Fruit fly (Drosophila melanogaster): ENCODE data around the gene Ntf-2.

DNA sequence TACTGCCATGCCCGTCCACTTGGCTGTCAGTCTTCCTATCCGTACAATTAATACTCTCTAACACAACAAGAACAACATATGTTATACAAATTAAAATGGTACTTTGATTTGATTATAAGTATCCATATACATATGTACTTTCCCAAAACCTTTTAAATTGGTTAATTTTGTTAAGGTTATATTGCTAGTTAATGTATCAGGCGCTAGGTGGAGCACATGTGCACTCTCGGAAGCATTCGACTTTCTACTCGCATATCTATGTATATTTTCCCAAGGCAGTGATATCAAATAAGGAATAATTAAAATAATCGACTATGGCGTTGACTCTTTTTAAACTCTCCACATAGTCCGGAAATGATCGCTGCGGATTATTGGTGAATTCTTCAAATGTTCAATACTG lies 17.7 kb upstream of the Ntf-2 start:
- TF ChIP-seq psq (GFP tag; optimal IDR thresholded peaks at IDR 0.05), result no peak
- TF ChIP-seq usp (GFP tag; optimal IDR thresholded peaks at IDR 0.05), result no peak
- TF ChIP-seq brk (GFP tag; optimal IDR thresholded peaks at IDR 0.05), result no peak
- TF ChIP-seq Dfd (GFP tag; optimal IDR thresholded peaks at IDR 0.05), result no peak
- no peak for TF ChIP-seq Dif (GFP tag; optimal IDR thresholded peaks at IDR 0.05; ENCODE audit: partially characterized antibody)
- no peak for TF ChIP-seq Abd-B (GFP tag; optimal IDR thresholded peaks at IDR 0.05)
- TF ChIP-seq rgr (GFP tag; optimal IDR thresholded peaks at IDR 0.05), result no peak
- TF ChIP-seq Sp1 (GFP tag; optimal IDR thresholded peaks at IDR 0.05), result no peak
- TF ChIP-seq fru (GFP tag; optimal IDR thresholded peaks at IDR 0.05), result no peak
- no peak for TF ChIP-seq Hnf4 (GFP tag; optimal IDR thresholded peaks at IDR 0.05)
- no peak for TF ChIP-seq CG9705 (GFP tag; optimal IDR thresholded peaks at IDR 0.05)
- no peak for TF ChIP-seq Hr83 (GFP tag; optimal IDR thresholded peaks at IDR 0.05; ENCODE audit: poor library complexity, severe bottlenecking)
- no peak for TF ChIP-seq h (GFP tag; optimal IDR thresholded peaks at IDR 0.05)
- no peak for TF ChIP-seq HLH106 (tag; optimal IDR thresholded peaks at IDR 0.05)

Data from whole organism, wandering third instar larva.